Worm (Caenorhabditis elegans): ENCODE measurements around the gene sre-16.

DNA sequence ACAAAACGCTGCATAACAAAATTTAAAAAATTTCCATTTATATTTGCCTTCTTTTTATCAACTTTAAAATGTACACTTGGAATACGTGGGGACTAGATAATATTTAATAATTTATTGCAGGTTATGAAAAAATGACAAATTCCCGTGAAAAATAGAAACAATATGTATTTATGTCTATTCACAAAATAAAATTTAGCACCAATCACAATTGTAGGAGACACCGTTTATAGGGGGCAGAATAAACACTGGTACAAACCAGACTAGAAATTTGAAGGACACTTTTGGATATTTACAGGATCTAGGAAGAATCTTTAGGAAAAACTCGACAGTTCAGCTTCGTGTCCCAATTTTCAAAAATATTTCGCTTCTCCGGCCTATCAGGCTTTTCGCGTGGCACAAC is 34.5 kb upstream of the sre-16 start, which contains the start of gene C42C1.3:
- TF ChIP-seq elt-3 (tag; optimal IDR thresholded peaks at IDR 0.05) (no peak), pha-4 (tag; optimal IDR thresholded peaks at IDR 0.05) (no peak), bed-3 (GFP tag; optimal IDR thresholded peaks at IDR 0.05) (no peak), nhr-12 (tag; optimal IDR thresholded peaks at IDR 0.05) (no peak), lin-13 (tag; optimal IDR thresholded peaks at IDR 0.05) (no peak), unc-62 (GFP tag; optimal IDR thresholded peaks at IDR 0.05) (no peak), blmp-1 (tag; optimal IDR thresholded peaks at IDR 0.05) (no peak), lsy-2 (tag; optimal IDR thresholded peaks at IDR 0.05) (no peak), M03D4.4 (tag; optimal IDR thresholded peaks at IDR 0.05) (no peak), unc-39 (tag; optimal IDR thresholded peaks at IDR 0.05) (no peak), zip-8 (tag; optimal IDR thresholded peaks at IDR 0.05) (no peak), nhr-76 (tag; optimal IDR thresholded peaks at IDR 0.05) (no peak), unc-120 (tag; optimal IDR thresholded peaks at IDR 0.05; ENCODE audit: poor library complexity, severe bottlenecking) (no peak)

Measured in whole organism, mixed stage, embryonic.